Fruit fly (Drosophila melanogaster) whole organism, embryonic: ENCODE data around the gene MICU3.
A peak's percentile ranks its signal among the peaks of the same experiment; 100 is the strongest.

ENCODE experiments used
- Abd-B ChIP-seq: fragments of 200-800 bp; sonication (Bioruptor generic); optimal IDR thresholded peaks from 2 replicates; lab custom pipeline; 2018; ENCODE audit warnings: missing biosample characterization, mild to moderate bottlenecking, missing genetic modification characterization, moderate library complexity
- Ada2b ChIP-seq: fragments of 200-800 bp; sonication (Bioruptor generic); IDR thresholded peaks from 2 replicates; pipeline ENCODE4 v1.3.6; 2022; ENCODE audit warnings: missing biosample characterization, missing genetic modification characterization
- Awh ChIP-seq: fragments of 200-800 bp; sonication (Bioruptor generic); IDR thresholded peaks from 2 replicates; pipeline ENCODE4, ENCODE4 v1.3.6; 2022; ENCODE audit warnings: missing biosample characterization, missing genetic modification characterization
- Bteb2 ChIP-seq: fragments of 200-800 bp; sonication (Bioruptor generic); optimal IDR thresholded peaks from 2 replicates; lab custom pipeline; 2016; ENCODE audit warnings: missing biosample characterization, missing genetic modification characterization
- CG11456 ChIP-seq: fragments of 200-800 bp; sonication (Bioruptor generic); IDR thresholded peaks from 3 replicates; pipeline ENCODE4 v1.3.6; 2022; ENCODE audit warnings: missing biosample characterization, missing genetic modification characterization
- CG11723 ChIP-seq: fragments of 200-800 bp; sonication (Bioruptor generic); optimal IDR thresholded peaks from 2 replicates; lab custom pipeline; 2017; ENCODE audit warnings: missing biosample characterization, mild to moderate bottlenecking, missing genetic modification characterization
- CG12299 ChIP-seq: fragments of 200-800 bp; sonication (Bioruptor generic); optimal IDR thresholded peaks from 2 replicates; lab custom pipeline; 2018; ENCODE audit warnings: missing biosample characterization, mild to moderate bottlenecking, missing genetic modification characterization
- CG12391 ChIP-seq: fragments of 200-800 bp; sonication (Bioruptor generic); optimal IDR thresholded peaks from 3 replicates; lab custom pipeline; 2018; ENCODE audit warnings: missing biosample characterization, mild to moderate bottlenecking, missing genetic modification characterization, moderate library complexity
- CG1647 ChIP-seq: fragments of 200-800 bp; sonication (Bioruptor generic); optimal IDR thresholded peaks from 3 replicates; lab custom pipeline; 2016; ENCODE audit warnings: missing biosample characterization, missing genetic modification characterization
- CG16863 ChIP-seq: fragments of 200-800 bp; sonication (Bioruptor generic); optimal IDR thresholded peaks from 3 replicates; lab custom pipeline; 2016; ENCODE audit warnings: missing biosample characterization, missing genetic modification characterization
- CG2199 ChIP-seq: fragments of 200-800 bp; sonication (Bioruptor generic); IDR thresholded peaks from 3 replicates; pipeline ENCODE4 v1.3.6; 2022; ENCODE audit warnings: missing biosample characterization, missing genetic modification characterization
- CG30431 ChIP-seq: fragments of 200-800 bp; sonication (Bioruptor generic); optimal IDR thresholded peaks from 2 replicates; lab custom pipeline; 2017; ENCODE audit warnings: missing biosample characterization, missing genetic modification characterization
- CG3407 ChIP-seq: fragments of 200-800 bp; sonication (Bioruptor generic); optimal IDR thresholded peaks from 2 replicates; lab custom pipeline; 2018; ENCODE audit warnings: missing biosample characterization, mild to moderate bottlenecking, missing genetic modification characterization
- CG6689 ChIP-seq: fragments of 200-800 bp; sonication (Bioruptor generic); IDR thresholded peaks from 2 replicates; pipeline ENCODE4 v1.3.6; 2022; ENCODE audit warnings: missing biosample characterization, missing genetic modification characterization
- CG7928 ChIP-seq: fragments of 200-800 bp; sonication (Bioruptor generic); optimal IDR thresholded peaks from 2 replicates; lab custom pipeline; 2017; ENCODE audit warnings: missing biosample characterization, mild to moderate bottlenecking, missing genetic modification characterization
- CG8359 ChIP-seq: fragments of 200-800 bp; sonication (Bioruptor generic); optimal IDR thresholded peaks from 2 replicates; lab custom pipeline; 2017; ENCODE audit warnings: missing biosample characterization, mild to moderate bottlenecking, missing genetic modification characterization, borderline replicate concordance
- CG8944 ChIP-seq: fragments of 200-800 bp; sonication (Bioruptor generic); optimal IDR thresholded peaks from 3 replicates; lab custom pipeline; 2016; ENCODE audit warnings: missing biosample characterization, missing genetic modification characterization
- CoRest ChIP-seq: fragments of 200-800 bp; sonication (Bioruptor generic); optimal IDR thresholded peaks from 3 replicates; lab custom pipeline; 2018; ENCODE audit warnings: missing biosample characterization, mild to moderate bottlenecking, missing genetic modification characterization, moderate library complexity
- Dek ChIP-seq: fragments of 200-800 bp; sonication (Bioruptor generic); optimal IDR thresholded peaks from 3 replicates; lab custom pipeline; 2019; ENCODE audit warnings: missing biosample characterization, mild to moderate bottlenecking, missing genetic modification characterization, moderate library complexity
- Dfd ChIP-seq, 2 experiments: fragments of >200 bp; optimal IDR thresholded peaks; 2 replicates each; lab custom pipeline; 2017; ENCODE audit warnings: missing biosample characterization in 2 of 2, missing genetic modification characterization in 2 of 2
- Dref ChIP-seq: fragments of 200-800 bp; sonication (Bioruptor generic); IDR thresholded peaks from 2 replicates; pipeline ENCODE4 v1.3.6; 2022; ENCODE audit warnings: missing biosample characterization, missing genetic modification characterization
- E2f2 ChIP-seq: fragments of 200-800 bp; sonication (Bioruptor generic); IDR thresholded peaks from 2 replicates; pipeline ENCODE4 v1.3.6; 2022; ENCODE audit warnings: missing biosample characterization, missing genetic modification characterization
- Fer2 ChIP-seq: fragments of 200-800 bp; sonication (Bioruptor generic); optimal IDR thresholded peaks from 2 replicates; lab custom pipeline; 2018; ENCODE audit warnings: missing biosample characterization, mild to moderate bottlenecking, missing genetic modification characterization, moderate library complexity
- Jarid2 ChIP-seq: fragments of 200-800 bp; sonication (Bioruptor generic); optimal IDR thresholded peaks from 3 replicates; lab custom pipeline; 2017; ENCODE audit warnings: mild to moderate bottlenecking, missing biosample characterization, missing genetic modification reagents, missing genetic modification characterization
- Lhr ChIP-seq: fragments of 200-800 bp; sonication (Bioruptor generic); optimal IDR thresholded peaks from 3 replicates; lab custom pipeline; 2017; ENCODE audit warnings: mild to moderate bottlenecking, missing biosample characterization, missing genetic modification reagents, missing genetic modification characterization
- MTF-1 ChIP-seq: fragments of 200-800 bp; sonication (Bioruptor generic); optimal IDR thresholded peaks from 2 replicates; lab custom pipeline; 2018; ENCODE audit warnings: missing biosample characterization, mild to moderate bottlenecking, missing genetic modification characterization, borderline replicate concordance
- NfI ChIP-seq: fragments of 200-800 bp; sonication (Bioruptor generic); optimal IDR thresholded peaks from 3 replicates; lab custom pipeline; 2018; ENCODE audit warnings: missing biosample characterization, mild to moderate bottlenecking, missing genetic modification characterization, moderate library complexity
- PHDP ChIP-seq: fragments of 200-800 bp; sonication (Bioruptor generic); optimal IDR thresholded peaks from 3 replicates; lab custom pipeline; 2018; ENCODE audit warnings: missing biosample characterization, mild to moderate bottlenecking, missing genetic modification characterization, moderate library complexity
- Poxn ChIP-seq: fragments of 200-800 bp; sonication (Bioruptor generic); IDR thresholded peaks from 2 replicates; pipeline ENCODE4 v1.3.6; 2022; ENCODE audit warnings: missing biosample characterization, missing genetic modification characterization
- Ravus ChIP-seq: fragments of 200-800 bp; sonication (Bioruptor generic); IDR thresholded peaks from 2 replicates; pipeline ENCODE4 v1.3.6; 2022; ENCODE audit warnings: missing biosample characterization, missing genetic modification characterization
- Sox100B ChIP-seq: fragments of 200-800 bp; sonication (Bioruptor generic); optimal IDR thresholded peaks from 3 replicates; lab custom pipeline; 2018; ENCODE audit warnings: missing biosample characterization, mild to moderate bottlenecking, missing genetic modification characterization
- Tbp ChIP-seq: fragments of >200 bp; optimal IDR thresholded peaks from 2 replicates; lab custom pipeline; 2018; ENCODE audit warnings: missing biosample characterization, missing genetic modification characterization
- Trl ChIP-seq, 3 experiments: fragments of >200 bp in 2 of 3; fragments of 200-800 bp in 1 of 3; sonication (Bioruptor generic) in 1 of 3; optimal IDR thresholded peaks; 2 replicates in 1 of 3; 3 replicates in 2 of 3; lab custom pipeline; 2016 to 2017; ENCODE audit warnings: missing biosample characterization in 1 of 3, missing genetic modification characterization in 1 of 3
- ato ChIP-seq: fragments of 200-800 bp; sonication (Bioruptor generic); IDR thresholded peaks from 2 replicates; pipeline ENCODE4 v1.3.6; 2022; ENCODE audit warnings: missing biosample characterization, missing genetic modification characterization; ENCODE audit not compliant: partially characterized antibody
- bab2 ChIP-seq: fragments of 200-800 bp; sonication (Bioruptor generic); optimal IDR thresholded peaks from 2 replicates; lab custom pipeline; 2016; ENCODE audit warnings: missing biosample characterization, missing genetic modification characterization
- dimm ChIP-seq: fragments of 200-800 bp; sonication (Bioruptor generic); IDR thresholded peaks from 2 replicates; pipeline ENCODE4 v1.3.6; 2022; ENCODE audit warnings: missing biosample characterization, missing genetic modification characterization
- emc ChIP-seq: fragments of 200-800 bp; sonication (Bioruptor generic); optimal IDR thresholded peaks from 2 replicates; lab custom pipeline; 2016; ENCODE audit warnings: missing biosample characterization, missing genetic modification characterization
- en ChIP-seq: fragments of 200-800 bp; sonication (Bioruptor generic); optimal IDR thresholded peaks from 2 replicates; lab custom pipeline; 2016; ENCODE audit warnings: missing biosample characterization, missing genetic modification characterization
- esg ChIP-seq: fragments of 200-800 bp; sonication (Bioruptor generic); conservative IDR thresholded peaks from 2 replicates; pipeline ENCODE4 v1.3.6; 2022; ENCODE audit warnings: missing biosample characterization, missing genetic modification characterization
- ewg ChIP-seq: fragments of 200-800 bp; sonication (Bioruptor generic); optimal IDR thresholded peaks from 3 replicates; lab custom pipeline; 2017; ENCODE audit warnings: mild to moderate bottlenecking, missing biosample characterization, missing genetic modification reagents, missing genetic modification characterization
- fd102C ChIP-seq: fragments of 200-800 bp; sonication (Bioruptor generic); optimal IDR thresholded peaks from 2 replicates; lab custom pipeline; 2018; ENCODE audit warnings: missing biosample characterization, mild to moderate bottlenecking, missing genetic modification characterization, moderate library complexity
- fu2 ChIP-seq: fragments of 200-800 bp; sonication (Bioruptor generic); optimal IDR thresholded peaks from 2 replicates; lab custom pipeline; 2016; ENCODE audit warnings: missing biosample characterization, missing genetic modification characterization
- gfzf ChIP-seq: fragments of 200-800 bp; sonication (Bioruptor generic); optimal IDR thresholded peaks from 2 replicates; lab custom pipeline; 2016; ENCODE audit warnings: missing biosample characterization, mild to moderate bottlenecking, missing genetic modification characterization, moderate library complexity
- grn ChIP-seq: fragments of 200-800 bp; sonication (Bioruptor generic); optimal IDR thresholded peaks from 3 replicates; lab custom pipeline; 2017; ENCODE audit warnings: missing biosample characterization, missing genetic modification characterization
- her ChIP-seq: fragments of 200-800 bp; sonication (Bioruptor generic); optimal IDR thresholded peaks from 2 replicates; lab custom pipeline; 2016; ENCODE audit warnings: missing biosample characterization, missing genetic modification characterization
- lilli ChIP-seq: fragments of 200-800 bp; sonication (Bioruptor generic); optimal IDR thresholded peaks from 3 replicates; lab custom pipeline; 2016; ENCODE audit warnings: missing biosample characterization, missing genetic modification characterization
- mam ChIP-seq: fragments of 200-800 bp; sonication (Bioruptor generic); optimal IDR thresholded peaks from 3 replicates; lab custom pipeline; 2016; ENCODE audit warnings: missing biosample characterization, missing genetic modification characterization
- nom ChIP-seq: fragments of 200-800 bp; sonication (Bioruptor generic); optimal IDR thresholded peaks from 2 replicates; lab custom pipeline; 2017; ENCODE audit warnings: missing biosample characterization, missing genetic modification characterization, mild to moderate bottlenecking, moderate library complexity, missing genetic modification reagents
- sim ChIP-seq: fragments of 200-800 bp; sonication (Bioruptor generic); IDR thresholded peaks from 2 replicates; pipeline ENCODE4 v1.3.6; 2022; ENCODE audit warnings: missing biosample characterization, missing genetic modification characterization
- so ChIP-seq: fragments of 200-800 bp; sonication (Bioruptor generic); IDR thresholded peaks from 3 replicates; pipeline ENCODE4 v1.3.6; 2022; ENCODE audit warnings: missing biosample characterization, missing genetic modification characterization
- vvl ChIP-seq: fragments of 200-800 bp; sonication (Bioruptor generic); IDR thresholded peaks from 2 replicates; pipeline ENCODE4 v1.3.6; 2022; ENCODE audit warnings: missing biosample characterization, missing genetic modification characterization

Gene MICU3

DNA sequence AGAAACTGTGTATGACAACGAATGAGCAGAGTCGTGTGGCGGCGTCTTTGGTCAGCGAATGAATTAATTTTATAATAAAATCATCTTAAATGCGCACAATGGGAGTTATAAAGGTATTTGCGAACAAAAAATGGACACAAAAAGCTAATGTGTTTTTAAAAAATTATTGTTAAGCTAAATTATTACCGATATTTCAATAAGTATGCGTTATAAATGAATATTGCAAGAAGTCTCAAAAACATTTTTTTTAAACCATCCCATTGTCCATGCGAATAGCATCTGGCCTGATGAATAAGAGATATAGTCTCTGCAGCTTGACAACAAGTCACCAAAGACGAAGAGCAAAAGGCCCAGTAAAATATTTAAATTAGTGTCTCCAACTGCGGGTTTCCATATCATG lies 16.1 kb upstream of the MICU3 start (continued):
- peak; percentile 41 for TF ChIP-seq Bteb2 (GFP tag; lab: Kevin White, UChicago)
- peak; percentile 58 for TF ChIP-seq Dek
- peak; percentile 63 for TF ChIP-seq CG12391
- TF ChIP-seq Ada2b (GFP tag; lab: Robert Waterston, UW) = peak; percentile 68
- TF ChIP-seq vvl (GFP tag; lab: Robert Waterston, UW) = peak; percentile 83
- peak; percentile 26 for TF ChIP-seq Fer2 (tag; lab: Kevin White, UChicago)
- no peak for TF ChIP-seq CG2199 (GFP tag; lab: Robert Waterston, UW)
- TF ChIP-seq so (GFP tag; lab: Robert Waterston, UW) = 0 out of 3 replicates have a peak, but pooled peaks have one; percentile 56
- TF ChIP-seq fu2 (GFP tag; lab: Kevin White, UChicago) = no peak
- no peak for TF ChIP-seq Poxn (GFP tag; lab: Robert Waterston, UW)
- no peak for TF ChIP-seq MTF-1
- TF ChIP-seq dimm = no peak; the same call in 1 of the 2 replicates
- TF ChIP-seq CG7928 = no peak
- peak; percentile 72 for TF ChIP-seq Awh (GFP tag; lab: Robert Waterston, UW)
- TF ChIP-seq lilli (GFP tag; lab: Kevin White, UChicago) = peak; percentile 56
- peak; percentile 77 for TF ChIP-seq CG6689 (GFP tag; lab: Robert Waterston, UW)
- TF ChIP-seq Abd-B (GFP tag; lab: Kevin White, UChicago) = peak; percentile 57
- TF ChIP-seq sim = no peak
- TF ChIP-seq Lhr = no peak
- no peak for TF ChIP-seq emc (GFP tag; lab: Kevin White, UChicago)
- no peak for TF ChIP-seq CG1647
- TF ChIP-seq Dref (GFP tag; lab: Robert Waterston, UW) = no peak
- TF ChIP-seq CoRest (tag; lab: Kevin White, UChicago) = peak; percentile 61
- TF ChIP-seq en (GFP tag; lab: Kevin White, UChicago) = peak; percentile 51
- TF ChIP-seq CG12299 (tag; lab: Kevin White, UChicago) = peak; percentile 41
- no peak for TF ChIP-seq Trl (optimal IDR thresholded peaks at IDR 0.05; lab: Kevin White, UChicago)
- peak; percentile 36 for TF ChIP-seq Trl (GFP tag; optimal IDR thresholded peaks at IDR 0.05; lab: Kevin White, UChicago)
- TF ChIP-seq bab2 (GFP tag; lab: Kevin White, UChicago) = peak; percentile 37
- TF ChIP-seq E2f2 (GFP tag; lab: Robert Waterston, UW) = no peak
- peak; percentile 38 for TF ChIP-seq CG16863 (GFP tag; lab: Kevin White, UChicago)
- TF ChIP-seq Tbp (GFP tag; lab: Kevin White, UChicago) = no peak
- no peak for TF ChIP-seq ato (GFP tag; lab: Robert Waterston, UW)
- TF ChIP-seq mam = peak; percentile 42
- no peak for TF ChIP-seq CG30431
- TF ChIP-seq nom = no peak
- TF ChIP-seq her (GFP tag; lab: Kevin White, UChicago) = peak; percentile 54
- TF ChIP-seq CG11723 (GFP tag; lab: Kevin White, UChicago) = no peak
- TF ChIP-seq CG3407 (GFP tag; lab: Kevin White, UChicago) = peak; percentile 49
- TF ChIP-seq ewg (GFP tag; lab: Kevin White, UChicago) = peak; percentile 46
- no peak for TF ChIP-seq gfzf (GFP tag; lab: Kevin White, UChicago)
- TF ChIP-seq NfI (GFP tag; lab: Kevin White, UChicago) = peak; percentile 34
- TF ChIP-seq Dfd (GFP tag; optimal IDR thresholded peaks at IDR 0.05; lab: Kevin White, UChicago) = no peak
- no peak for TF ChIP-seq CG8944 (GFP tag; lab: Kevin White, UChicago)
- TF ChIP-seq Ravus (GFP tag; lab: Robert Waterston, UW) = no peak; the same call in 1 of the 2 replicates
- no peak for TF ChIP-seq grn (GFP tag; lab: Kevin White, UChicago)
- no peak for TF ChIP-seq CG11456 (GFP tag; lab: Robert Waterston, UW)
- peak; percentile 73 for TF ChIP-seq PHDP (tag; lab: Kevin White, UChicago)
- TF ChIP-seq esg (GFP tag; lab: Robert Waterston, UW) = peak; percentile 51
- no peak for TF ChIP-seq fd102C (GFP tag; lab: Kevin White, UChicago)
- peak; percentile 67 for TF ChIP-seq Sox100B (GFP tag; lab: Kevin White, UChicago)
- TF ChIP-seq Jarid2 (GFP tag; lab: Kevin White, UChicago) = no peak
- TF ChIP-seq CG8359 (GFP tag; lab: Kevin White, UChicago) = peak; percentile 7
